Fruit fly (Drosophila melanogaster) whole organism, adult: ENCODE measurements around the gene CG3117.

ENCODE experiments used
- CG11617 ChIP-seq: fragments of 200-800 bp; sonication (Bioruptor generic); optimal IDR thresholded peaks from 2 replicates; lab custom pipeline; 2017; ENCODE audit warnings: mild to moderate bottlenecking, missing biosample characterization, missing genetic modification reagents, missing genetic modification characterization
- CG1620 ChIP-seq: fragments of 200-800 bp; sonication (Bioruptor generic); optimal IDR thresholded peaks from 2 replicates; lab custom pipeline; 2016; ENCODE audit warnings: missing biosample characterization, missing genetic modification characterization
- CG33017 ChIP-seq: fragments of 200-800 bp; sonication (Bioruptor generic); optimal IDR thresholded peaks from 2 replicates; lab custom pipeline; 2018; ENCODE audit warnings: missing biosample characterization, mild to moderate bottlenecking, missing genetic modification characterization, moderate library complexity
- CG7045 ChIP-seq: fragments of 200-800 bp; sonication (Bioruptor generic); optimal IDR thresholded peaks from 2 replicates; lab custom pipeline; 2017; ENCODE audit warnings: missing biosample characterization, mild to moderate bottlenecking, missing genetic modification characterization
- Clk ChIP-seq: fragments of 200-800 bp; sonication (Bioruptor generic); optimal IDR thresholded peaks from 2 replicates; lab custom pipeline; 2017; ENCODE audit warnings: missing biosample characterization, missing genetic modification characterization
- Hr96 ChIP-seq: fragments of 200-800 bp; sonication (Bioruptor generic); optimal IDR thresholded peaks from 2 replicates; lab custom pipeline; 2016; ENCODE audit warnings: missing biosample characterization, missing genetic modification characterization
- Mnt ChIP-seq: fragments of 200-800 bp; sonication (Bioruptor generic); optimal IDR thresholded peaks from 2 replicates; lab custom pipeline; 2016; ENCODE audit warnings: missing biosample characterization, mild to moderate bottlenecking, missing genetic modification characterization
- bab1 ChIP-seq: fragments of 200-800 bp; sonication (Bioruptor generic); optimal IDR thresholded peaks from 3 replicates; lab custom pipeline; 2019; ENCODE audit warnings: missing biosample characterization, mild to moderate bottlenecking, missing genetic modification characterization, moderate library complexity
- cic ChIP-seq: fragments of 200-800 bp; sonication (Bioruptor generic); optimal IDR thresholded peaks from 2 replicates; lab custom pipeline; 2017; ENCODE audit warnings: missing biosample characterization, mild to moderate bottlenecking, missing genetic modification characterization, moderate library complexity
- ovo ChIP-seq: fragments of 200-800 bp; sonication (Bioruptor generic); optimal IDR thresholded peaks from 2 replicates; lab custom pipeline; 2016; ENCODE audit warnings: missing biosample characterization, missing genetic modification characterization
- pad ChIP-seq: fragments of 200-800 bp; sonication (Bioruptor generic); optimal IDR thresholded peaks from 3 replicates; lab custom pipeline; 2017; ENCODE audit warnings: missing biosample characterization, missing genetic modification characterization, mild to moderate bottlenecking, moderate library complexity, missing genetic modification reagents
- tj ChIP-seq: fragments of 200-800 bp; sonication (Bioruptor generic); optimal IDR thresholded peaks from 3 replicates; lab custom pipeline; 2017; ENCODE audit warnings: missing biosample characterization, mild to moderate bottlenecking, missing genetic modification characterization, moderate library complexity

dm6 chr2L:2839850-2840249 is 7.2 kb downstream of the CG3117 start, which contains the start of gene CG2975:
- TF ChIP-seq bab1 (GFP tag; lab: Kevin White, UChicago) (no peak), CG11617 (GFP tag; lab: Kevin White, UChicago) (no peak), Hr96 (GFP tag; lab: Kevin White, UChicago) (no peak), pad (no peak), Mnt (GFP tag; lab: Kevin White, UChicago) (no peak), ovo (no peak), Clk (GFP tag; lab: Kevin White, UChicago) (no peak), tj (GFP tag; lab: Kevin White, UChicago) (no peak), CG7045 (no peak), cic (GFP tag; lab: Kevin White, UChicago) (no peak), CG33017 (tag; lab: Kevin White, UChicago) (no peak), CG1620 (GFP tag; lab: Kevin White, UChicago) (no peak)
